Fruit fly (Drosophila melanogaster) whole organism, embryonic: ENCODE results near the gene CG9986.

Experiments
- Bgb ChIP-seq: fragments of 200-800 bp; sonication (Bioruptor generic); IDR thresholded peaks from 2 replicates; pipeline ENCODE4 v1.3.6; 2022; ENCODE audit warnings: missing biosample characterization, missing genetic modification characterization; ENCODE audit not compliant: partially characterized antibody
- CG10366 ChIP-seq: fragments of 200-800 bp; sonication (Bioruptor generic); IDR thresholded peaks from 2 replicates; pipeline ENCODE4 v1.3.6; 2022; ENCODE audit warnings: missing biosample characterization, missing genetic modification characterization
- CG11085 ChIP-seq: fragments of 200-800 bp; sonication (Bioruptor generic); IDR thresholded peaks from 2 replicates; pipeline ENCODE4 v1.3.6; 2022; ENCODE audit warnings: missing biosample characterization, missing genetic modification characterization
- CG11504 ChIP-seq: fragments of 200-800 bp; sonication (Bioruptor generic); optimal IDR thresholded peaks from 3 replicates; lab custom pipeline; 2019; ENCODE audit warnings: missing biosample characterization, mild to moderate bottlenecking, missing genetic modification characterization, moderate library complexity
- CG12659 ChIP-seq: fragments of 200-800 bp; sonication (Bioruptor generic); optimal IDR thresholded peaks from 3 replicates; lab custom pipeline; 2017; ENCODE audit warnings: mild to moderate bottlenecking, missing biosample characterization, missing genetic modification reagents, missing genetic modification characterization
- CG13624 ChIP-seq: fragments of 200-800 bp; sonication (Bioruptor generic); optimal IDR thresholded peaks from 2 replicates; lab custom pipeline; 2016; ENCODE audit warnings: missing biosample characterization, missing genetic modification characterization
- CG14667 ChIP-seq: fragments of 200-800 bp; sonication (Bioruptor generic); IDR thresholded peaks from 2 replicates; pipeline ENCODE4 v1.3.6; 2022; ENCODE audit warnings: missing biosample characterization, missing genetic modification characterization
- CG15479 ChIP-seq: fragments of 200-800 bp; sonication (Bioruptor generic); optimal IDR thresholded peaks from 3 replicates; lab custom pipeline; 2019; ENCODE audit warnings: missing biosample characterization, mild to moderate bottlenecking, missing genetic modification characterization, moderate library complexity
- CG17385 ChIP-seq: fragments of 200-800 bp; sonication (Bioruptor generic); optimal IDR thresholded peaks from 3 replicates; lab custom pipeline; 2018; ENCODE audit warnings: missing biosample characterization, mild to moderate bottlenecking, missing genetic modification characterization
- CG18262 ChIP-seq: fragments of 200-800 bp; optimal IDR thresholded peaks from 3 replicates; lab custom pipeline; 2019; ENCODE audit warnings: missing biosample characterization, mild to moderate bottlenecking, missing genetic modification characterization, moderate library complexity
- CG1832 ChIP-seq: fragments of 200-800 bp; sonication (Bioruptor generic); optimal IDR thresholded peaks from 2 replicates; lab custom pipeline; 2017; ENCODE audit warnings: missing biosample characterization, mild to moderate bottlenecking, missing genetic modification characterization, inconsistent platforms
- CG2712 ChIP-seq: fragments of 200-800 bp; optimal IDR thresholded peaks from 3 replicates; lab custom pipeline; 2019; ENCODE audit warnings: missing biosample characterization, mild to moderate bottlenecking, missing genetic modification characterization, moderate library complexity
- CG2889 ChIP-seq: fragments of 200-800 bp; sonication (Bioruptor generic); IDR thresholded peaks from 3 replicates; pipeline ENCODE4 v1.3.6; 2022; ENCODE audit warnings: missing biosample characterization, missing genetic modification characterization
- CG32767 ChIP-seq: fragments of 200-800 bp; sonication (Bioruptor generic); IDR thresholded peaks from 2 replicates; pipeline ENCODE4 v1.3.6; 2022; ENCODE audit warnings: missing biosample characterization, missing genetic modification characterization
- CG3281 ChIP-seq: fragments of 200-800 bp; sonication (Bioruptor generic); optimal IDR thresholded peaks from 3 replicates; lab custom pipeline; 2017; ENCODE audit warnings: missing biosample characterization, mild to moderate bottlenecking, missing genetic modification characterization
- CG3726 ChIP-seq: fragments of 200-800 bp; sonication (Bioruptor generic); IDR thresholded peaks from 3 replicates; pipeline ENCODE4, ENCODE4 v1.3.6; 2022; ENCODE audit warnings: missing biosample characterization, missing genetic modification characterization
- CG4360 ChIP-seq: fragments of 200-800 bp; sonication (Bioruptor generic); IDR thresholded peaks from 2 replicates; pipeline ENCODE4 v1.3.6; 2022; ENCODE audit warnings: missing biosample characterization, missing genetic modification characterization
- CG6683 ChIP-seq: fragments of 200-800 bp; sonication (Bioruptor generic); optimal IDR thresholded peaks from 2 replicates; lab custom pipeline; 2017; ENCODE audit warnings: missing biosample characterization, mild to moderate bottlenecking, missing genetic modification characterization, missing genetic modification reagents
- CG6813 ChIP-seq: fragments of 200-800 bp; sonication (Bioruptor generic); optimal IDR thresholded peaks from 2 replicates; lab custom pipeline; 2017; ENCODE audit warnings: missing biosample characterization, missing genetic modification characterization, mild to moderate bottlenecking, moderate library complexity, missing genetic modification reagents
- CG7786 ChIP-seq: fragments of 200-800 bp; sonication (Bioruptor generic); optimal IDR thresholded peaks from 2 replicates; lab custom pipeline; 2016; ENCODE audit warnings: missing biosample characterization, missing genetic modification characterization
- CG9215 ChIP-seq: fragments of 200-800 bp; sonication (Bioruptor generic); IDR thresholded peaks from 2 replicates; pipeline ENCODE4 v1.3.6; 2022; ENCODE audit warnings: missing biosample characterization, missing genetic modification characterization
- Dll ChIP-seq: fragments of 200-800 bp; sonication (Bioruptor generic); IDR thresholded peaks from 4 replicates; pipeline ENCODE4 v1.3.6; 2022; ENCODE audit warnings: missing biosample characterization, missing genetic modification characterization; ENCODE audit not compliant: partially characterized antibody
- Drgx ChIP-seq: fragments of 200-800 bp; sonication (Bioruptor generic); IDR thresholded peaks from 2 replicates; pipeline ENCODE4 v1.3.6; 2022; ENCODE audit warnings: missing biosample characterization, missing genetic modification characterization
- Ets65A ChIP-seq: fragments of 200-800 bp; sonication (Bioruptor generic); peaks from one replicate; lab custom pipeline; 2016; ENCODE audit warnings: missing biosample characterization, missing genetic modification characterization
- Fer1 ChIP-seq: fragments of 200-800 bp; sonication (Bioruptor generic); optimal IDR thresholded peaks from 2 replicates; lab custom pipeline; 2017; ENCODE audit warnings: missing biosample characterization, mild to moderate bottlenecking, missing genetic modification characterization
- HLHmδ ChIP-seq: fragments of 200-800 bp; sonication (Bioruptor generic); optimal IDR thresholded peaks from 2 replicates; lab custom pipeline; 2018; ENCODE audit warnings: missing biosample characterization, mild to moderate bottlenecking, missing genetic modification characterization, moderate library complexity
- Hr78 ChIP-seq, 2 experiments: fragments of 200-800 bp in 1 of 2; fragments of >200 bp in 1 of 2; sonication (Bioruptor generic) in 1 of 2; optimal IDR thresholded peaks; 2 replicates each; lab custom pipeline; 2017 to 2019; ENCODE audit warnings: missing biosample characterization in 2 of 2, missing genetic modification characterization in 2 of 2, mild to moderate bottlenecking in 1 of 2, moderate library complexity in 1 of 2
- Kr ChIP-seq: fragments of 200-800 bp; sonication (Bioruptor generic); optimal IDR thresholded peaks from 2 replicates; lab custom pipeline; 2017; ENCODE audit warnings: missing biosample characterization, mild to moderate bottlenecking, missing genetic modification characterization
- MBD-R2 ChIP-seq: fragments of 200-800 bp; sonication (Bioruptor generic); IDR thresholded peaks from 2 replicates; pipeline ENCODE4 v1.3.6; 2022; ENCODE audit warnings: missing biosample characterization, missing genetic modification characterization
- Nf-YA ChIP-seq: fragments of 200-800 bp; sonication (Bioruptor generic); IDR thresholded peaks from 2 replicates; pipeline ENCODE4 v1.3.6; 2022; ENCODE audit warnings: missing biosample characterization, missing genetic modification characterization
- Oaz ChIP-seq: fragments of 200-800 bp; sonication (Bioruptor generic); IDR thresholded peaks from 2 replicates; pipeline ENCODE4 v1.3.6; 2022; ENCODE audit warnings: missing biosample characterization, missing genetic modification characterization
- Optix ChIP-seq: fragments of 200-800 bp; sonication (Bioruptor generic); IDR thresholded peaks from 3 replicates; pipeline ENCODE4 v1.3.6; 2022; ENCODE audit warnings: missing biosample characterization, missing genetic modification characterization
- Sry-β ChIP-seq: fragments of 200-800 bp; sonication (Bioruptor generic); optimal IDR thresholded peaks from 2 replicates; lab custom pipeline; 2018; ENCODE audit warnings: missing biosample characterization, mild to moderate bottlenecking, missing genetic modification characterization, moderate library complexity
- Trl ChIP-seq, 3 experiments: fragments of >200 bp in 2 of 3; fragments of 200-800 bp in 1 of 3; sonication (Bioruptor generic) in 1 of 3; optimal IDR thresholded peaks; 2 replicates in 1 of 3; 3 replicates in 2 of 3; lab custom pipeline; 2016 to 2017; ENCODE audit warnings: missing biosample characterization in 1 of 3, missing genetic modification characterization in 1 of 3
- cg ChIP-seq: fragments of 200-800 bp; sonication (Bioruptor generic); optimal IDR thresholded peaks from 3 replicates; lab custom pipeline; 2019; ENCODE audit warnings: missing biosample characterization, mild to moderate bottlenecking, missing genetic modification characterization, moderate library complexity
- corto ChIP-seq: fragments of 200-800 bp; sonication (Bioruptor generic); optimal IDR thresholded peaks from 2 replicates; lab custom pipeline; 2016; ENCODE audit warnings: missing biosample characterization, mild to moderate bottlenecking, missing genetic modification characterization, moderate library complexity
- croc ChIP-seq: fragments of 200-800 bp; sonication (Bioruptor generic); conservative IDR thresholded peaks from 3 replicates; pipeline ENCODE4 v1.3.6; 2022; ENCODE audit warnings: missing biosample characterization, missing genetic modification characterization
- disco-r ChIP-seq: fragments of 200-800 bp; sonication (Bioruptor generic); optimal IDR thresholded peaks from 2 replicates; lab custom pipeline; 2016; ENCODE audit warnings: missing biosample characterization, missing genetic modification characterization
- dysf ChIP-seq: fragments of 200-800 bp; sonication (Bioruptor generic); IDR thresholded peaks from 3 replicates; pipeline ENCODE4 v1.3.6; 2022; ENCODE audit warnings: missing biosample characterization, missing genetic modification characterization
- ftz-f1 ChIP-seq: fragments of 200-800 bp; sonication (Bioruptor generic); optimal IDR thresholded peaks from 2 replicates; lab custom pipeline; 2016; ENCODE audit warnings: missing biosample characterization, missing genetic modification characterization
- ind ChIP-seq: fragments of 200-800 bp; sonication (Bioruptor generic); optimal IDR thresholded peaks from 3 replicates; lab custom pipeline; 2016; ENCODE audit warnings: missing biosample characterization, missing genetic modification characterization
- luna ChIP-seq: fragments of 200-800 bp; sonication (Bioruptor generic); optimal IDR thresholded peaks from 2 replicates; lab custom pipeline; 2016; ENCODE audit warnings: missing biosample characterization, missing genetic modification characterization
- nom ChIP-seq: fragments of 200-800 bp; sonication (Bioruptor generic); optimal IDR thresholded peaks from 2 replicates; lab custom pipeline; 2017; ENCODE audit warnings: missing biosample characterization, missing genetic modification characterization, mild to moderate bottlenecking, moderate library complexity, missing genetic modification reagents
- odd ChIP-seq: fragments of 200-800 bp; sonication (Bioruptor generic); optimal IDR thresholded peaks from 2 replicates; lab custom pipeline; 2017; ENCODE audit warnings: missing biosample characterization, mild to moderate bottlenecking, missing genetic modification characterization
- pan ChIP-seq, 4 experiments: fragments of >200 bp in 3 of 4; fragments of 200-800 bp in 1 of 4; sonication (Bioruptor generic) in 1 of 4; optimal IDR thresholded peaks in 3 of 4; IDR thresholded peaks in 1 of 4; 2 replicates each; pipeline versions ENCODE4 v1.3.6 to Lab custom; 2017 to 2022; ENCODE audit warnings: missing biosample characterization in 2 of 4, missing genetic modification characterization in 2 of 4, mixed read lengths in 1 of 4
- pros ChIP-seq: fragments of 200-800 bp; sonication (Bioruptor generic); optimal IDR thresholded peaks from 3 replicates; lab custom pipeline; 2019; ENCODE audit warnings: missing biosample characterization, mild to moderate bottlenecking, missing genetic modification characterization, moderate library complexity
- rib ChIP-seq: fragments of 200-800 bp; sonication (Bioruptor generic); IDR thresholded peaks from 2 replicates; pipeline ENCODE4 v1.3.6; 2022; ENCODE audit warnings: missing biosample characterization, missing genetic modification characterization
- ro ChIP-seq: fragments of 200-800 bp; sonication (Bioruptor generic); IDR thresholded peaks from 2 replicates; pipeline ENCODE4 v1.3.6; 2022; ENCODE audit warnings: missing biosample characterization, missing genetic modification characterization

Gene CG9986

DNA sequence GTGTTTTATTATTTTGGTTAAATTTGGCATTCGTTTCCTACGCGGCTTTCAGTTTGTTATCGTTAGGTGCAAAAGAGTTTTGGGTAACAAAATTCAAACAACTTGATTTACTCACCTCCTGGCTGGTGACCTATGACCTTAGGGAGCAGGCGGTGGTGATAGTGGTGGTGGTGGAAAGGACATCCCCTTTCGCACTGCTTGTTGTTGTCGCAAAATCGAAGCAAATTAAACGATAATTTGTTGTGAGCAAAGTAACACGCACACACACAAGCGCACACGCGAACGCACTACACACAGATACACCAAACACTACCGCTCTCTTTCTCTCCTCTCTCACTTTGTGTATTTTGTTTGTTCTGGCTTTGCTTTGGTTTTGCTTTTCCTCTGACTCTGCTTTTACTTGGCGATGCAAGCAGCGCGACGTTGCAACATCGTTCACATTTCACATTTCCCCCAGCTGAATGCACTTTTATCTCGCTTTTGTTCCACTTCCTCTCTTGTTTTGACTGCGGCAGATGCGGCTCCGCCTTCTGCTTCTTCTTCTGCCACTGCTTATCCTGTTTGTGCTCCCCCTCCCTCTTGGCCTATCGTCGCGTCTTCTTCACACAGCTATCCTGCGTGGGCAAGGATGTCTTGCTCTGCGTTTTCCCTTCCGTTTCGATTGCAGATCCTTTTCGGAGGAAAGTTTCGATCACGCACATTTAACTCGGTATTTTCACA lies 28.5 kb downstream of the CG9986 start (continued):
- TF ChIP-seq Oaz (GFP tag; lab: Robert Waterston, UW): no peak
- peak; percentile 92 for TF ChIP-seq CG17385
- 0 out of 2 replicates have a peak, but pooled peaks have one; percentile 26 for TF ChIP-seq Drgx (GFP tag; lab: Robert Waterston, UW)
- peak; percentile 29 for TF ChIP-seq Ets65A (GFP tag; lab: Kevin White, UChicago)
- TF ChIP-seq CG12659 (GFP tag; lab: Kevin White, UChicago): peak; percentile 47
- TF ChIP-seq CG7786 (GFP tag; lab: Kevin White, UChicago): no peak
- TF ChIP-seq ro (GFP tag; lab: Robert Waterston, UW): no peak
- no peak for TF ChIP-seq CG3281 (GFP tag; lab: Kevin White, UChicago)
- no peak for TF ChIP-seq CG13624
- no peak for TF ChIP-seq CG2889
- TF ChIP-seq CG11085 (GFP tag; lab: Robert Waterston, UW): no peak
- TF ChIP-seq odd: peak; percentile 3
- no peak for TF ChIP-seq luna (GFP tag; lab: Kevin White, UChicago)
- no peak for TF ChIP-seq CG32767
- TF ChIP-seq CG15479 (GFP tag; lab: Kevin White, UChicago): peak; percentile 82
- 0 out of 4 replicates have a peak, but pooled peaks have one; percentile 34 for TF ChIP-seq Dll
- TF ChIP-seq CG11504 (tag; lab: Kevin White, UChicago): no peak
- TF ChIP-seq Optix (GFP tag; lab: Robert Waterston, UW): no peak
- no peak for TF ChIP-seq disco-r (GFP tag; lab: Kevin White, UChicago)
- no peak for TF ChIP-seq MBD-R2 (GFP tag; lab: Robert Waterston, UW)
- TF ChIP-seq Fer1 (GFP tag; lab: Kevin White, UChicago): peak; percentile 34
- peak; percentile 71 to 81 for TF ChIP-seq Trl (optimal IDR thresholded peaks at IDR 0.05; lab: Kevin White, UChicago)
- no peak for TF ChIP-seq Trl (GFP tag; optimal IDR thresholded peaks at IDR 0.05; lab: Kevin White, UChicago)
- peak; percentile 88 for TF ChIP-seq cg (GFP tag; lab: Kevin White, UChicago)
- TF ChIP-seq CG18262 (tag; lab: Kevin White, UChicago): peak; percentile 3
- TF ChIP-seq CG6683 (GFP tag; lab: Kevin White, UChicago): no peak
- no peak for TF ChIP-seq corto (GFP tag; lab: Kevin White, UChicago)
- TF ChIP-seq CG6813 (GFP tag; lab: Kevin White, UChicago): no peak
- no peak for TF ChIP-seq CG3726 (GFP tag; lab: Robert Waterston, UW)
- TF ChIP-seq Sry-β (GFP tag; lab: Kevin White, UChicago): no peak
- no peak for TF ChIP-seq ind (GFP tag; lab: Kevin White, UChicago)
- TF ChIP-seq Bgb (GFP tag; lab: Robert Waterston, UW): 0 out of 2 replicates have a peak, but pooled peaks have one; percentile 44
- no peak for TF ChIP-seq croc (GFP tag; lab: Robert Waterston, UW)
- no peak for TF ChIP-seq Nf-YA (GFP tag; lab: Robert Waterston, UW)
- peak; percentile 83 for TF ChIP-seq pros (GFP tag; lab: Kevin White, UChicago)
- no peak for TF ChIP-seq CG14667
- no peak for TF ChIP-seq Kr (GFP tag; lab: Kevin White, UChicago)
- TF ChIP-seq HLHmδ (GFP tag; lab: Kevin White, UChicago): no peak
- TF ChIP-seq CG9215: no peak
- no peak for TF ChIP-seq ftz-f1 (GFP tag; lab: Kevin White, UChicago)
- peak; percentile 69 for TF ChIP-seq CG4360 (GFP tag; lab: Robert Waterston, UW)
- peak; percentile 49 for TF ChIP-seq CG1832
- TF ChIP-seq nom: peak; percentile 77
- TF ChIP-seq Hr78 (GFP tag; optimal IDR thresholded peaks at IDR 0.05; lab: Kevin White, UChicago): peak in 1 of 2 experiments; percentile 71
- TF ChIP-seq CG2712 (tag; lab: Kevin White, UChicago): no peak
- no peak for TF ChIP-seq pan (optimal IDR thresholded peaks at IDR 0.05; lab: Kevin White, UChicago)
- no peak for TF ChIP-seq pan (GFP tag; optimal IDR thresholded peaks at IDR 0.05 in 1 of 2, IDR thresholded peaks at IDR 0.05 in 1 of 2)
- no peak for TF ChIP-seq rib (GFP tag; lab: Robert Waterston, UW)
- no peak for TF ChIP-seq CG10366 (GFP tag; lab: Robert Waterston, UW)
- no peak for TF ChIP-seq dysf (GFP tag; lab: Robert Waterston, UW)
